Worm (Caenorhabditis elegans) whole organism, early embryonic: ENCODE data around the gene K11D12.13.

ENCODE experiments used
- aly-1 ChIP-seq: sonication (generic microtip); optimal IDR thresholded peaks from 2 replicates; lab custom pipeline; 2016; ENCODE audit warnings: missing genetic modification characterization, missing compliant biosample characterization
- ama-1 ChIP-seq: fragments of 150-350 bp; optimal IDR thresholded peaks from 2 replicates; lab custom pipeline; 2014
- hnd-1 ChIP-seq: sonication (generic microtip); optimal IDR thresholded peaks from 2 replicates; lab custom pipeline; 2016; ENCODE audit warnings: missing genetic modification characterization, missing compliant biosample characterization
- tbx-11 ChIP-seq: fragments of 200-800 bp; sonication (Bioruptor generic); IDR thresholded peaks from 2 replicates; pipeline ENCODE4 v1.3.6; 2022; ENCODE audit warnings: missing genetic modification characterization, missing compliant biosample characterization

ce11 chrV:5053335-5053734 lies 20.1 kb downstream of the K11D12.13 start, which contains the start of gene cwp-4:
- no peak for TF ChIP-seq tbx-11 (GFP tag; lab: Robert Waterston, UW)
- TF ChIP-seq hnd-1, result no peak
- no peak for TF ChIP-seq aly-1
- no peak for TF ChIP-seq ama-1 (lab: Kevin White, UChicago)
